Fruit fly (Drosophila melanogaster) whole organism, embryonic: Measurements from ENCODE around the gene CG13449.

ENCODE experiments used
- Adf1 ChIP-seq: fragments of 200-800 bp; sonication (Bioruptor generic); IDR thresholded peaks from 2 replicates; pipeline ENCODE4 v1.3.6; 2022; ENCODE audit warnings: missing biosample characterization, missing genetic modification characterization
- Aef1 ChIP-seq: fragments of 200-800 bp; sonication (Bioruptor generic); IDR thresholded peaks from 3 replicates; pipeline ENCODE4 v1.3.6; 2022; ENCODE audit warnings: missing biosample characterization, missing genetic modification characterization
- Blimp-1 ChIP-seq: fragments of 200-800 bp; sonication (Bioruptor generic); optimal IDR thresholded peaks from 3 replicates; lab custom pipeline; 2018; ENCODE audit warnings: missing biosample characterization, missing genetic modification characterization, mild to moderate bottlenecking, moderate library complexity, missing genetic modification reagents
- CG10209 ChIP-seq: fragments of 200-800 bp; sonication (Bioruptor generic); optimal IDR thresholded peaks from 3 replicates; lab custom pipeline; 2017; ENCODE audit warnings: missing biosample characterization, mild to moderate bottlenecking, missing genetic modification characterization, missing genetic modification reagents
- CG11560 ChIP-seq: fragments of 200-800 bp; sonication (Bioruptor generic); IDR thresholded peaks from 3 replicates; pipeline ENCODE4 v1.3.6; 2022; ENCODE audit warnings: missing biosample characterization, missing genetic modification characterization
- CG11695 ChIP-seq: fragments of 200-800 bp; sonication (Bioruptor generic); IDR thresholded peaks from 3 replicates; pipeline ENCODE4 v1.3.6; 2022; ENCODE audit warnings: missing biosample characterization, missing genetic modification characterization
- CG12155 ChIP-seq: fragments of 200-800 bp; sonication (Bioruptor generic); optimal IDR thresholded peaks from 3 replicates; lab custom pipeline; 2016; ENCODE audit warnings: missing biosample characterization, missing genetic modification characterization
- CG12219 ChIP-seq: fragments of 200-800 bp; sonication (Bioruptor generic); optimal IDR thresholded peaks from 3 replicates; lab custom pipeline; 2018; ENCODE audit warnings: missing biosample characterization, mild to moderate bottlenecking, missing genetic modification characterization
- CG12236 ChIP-seq: fragments of 200-800 bp; sonication (Bioruptor generic); optimal IDR thresholded peaks from 2 replicates; lab custom pipeline; 2016; ENCODE audit warnings: missing biosample characterization, missing genetic modification characterization
- CG13123 ChIP-seq: fragments of 200-800 bp; sonication (Bioruptor generic); optimal IDR thresholded peaks from 2 replicates; lab custom pipeline; 2016; ENCODE audit warnings: missing biosample characterization, missing genetic modification characterization
- CG13287 ChIP-seq: fragments of 200-800 bp; sonication (Bioruptor generic); IDR thresholded peaks from 2 replicates; pipeline ENCODE4 v1.3.6; 2022; ENCODE audit warnings: missing biosample characterization, missing genetic modification characterization; ENCODE audit not compliant: partially characterized antibody
- CG13296 ChIP-seq: fragments of 200-800 bp; sonication (Bioruptor generic); optimal IDR thresholded peaks from 3 replicates; lab custom pipeline; 2018; ENCODE audit warnings: missing biosample characterization, mild to moderate bottlenecking, missing genetic modification characterization
- CG14860 ChIP-seq: fragments of 200-800 bp; sonication (Bioruptor generic); IDR thresholded peaks from 3 replicates; pipeline ENCODE4 v1.3.6; 2022; ENCODE audit warnings: missing biosample characterization, missing genetic modification characterization; ENCODE audit not compliant: partially characterized antibody
- CG15073 ChIP-seq: fragments of 200-800 bp; sonication (Bioruptor generic); optimal IDR thresholded peaks from 2 replicates; lab custom pipeline; 2016; ENCODE audit warnings: missing biosample characterization, missing genetic modification characterization
- CG2875 ChIP-seq: fragments of 200-800 bp; sonication (Bioruptor generic); optimal IDR thresholded peaks from 2 replicates; lab custom pipeline; 2017; ENCODE audit warnings: missing biosample characterization, mild to moderate bottlenecking, missing genetic modification characterization, missing genetic modification reagents
- CG32532 ChIP-seq: fragments of 200-800 bp; sonication (Bioruptor generic); IDR thresholded peaks from 2 replicates; pipeline ENCODE4 v1.3.6; 2022; ENCODE audit warnings: missing biosample characterization, missing genetic modification characterization
- CG32767 ChIP-seq: fragments of 200-800 bp; sonication (Bioruptor generic); IDR thresholded peaks from 2 replicates; pipeline ENCODE4 v1.3.6; 2022; ENCODE audit warnings: missing biosample characterization, missing genetic modification characterization
- CG34376 ChIP-seq: fragments of 200-800 bp; sonication (Bioruptor generic); optimal IDR thresholded peaks from 2 replicates; lab custom pipeline; 2018; ENCODE audit warnings: missing biosample characterization, mild to moderate bottlenecking, missing genetic modification characterization
- CG3847 ChIP-seq: fragments of 200-800 bp; sonication (Bioruptor generic); IDR thresholded peaks from 2 replicates; pipeline ENCODE4 v1.3.6; 2022; ENCODE audit warnings: missing biosample characterization, missing genetic modification characterization
- CG4360 ChIP-seq: fragments of 200-800 bp; sonication (Bioruptor generic); IDR thresholded peaks from 2 replicates; pipeline ENCODE4 v1.3.6; 2022; ENCODE audit warnings: missing biosample characterization, missing genetic modification characterization
- CG5953 ChIP-seq: fragments of 200-800 bp; sonication (Bioruptor generic); IDR thresholded peaks from 2 replicates; pipeline ENCODE4 v1.3.6; 2022; ENCODE audit warnings: missing biosample characterization, missing genetic modification characterization
- CG6854 ChIP-seq: fragments of 200-800 bp; sonication (Bioruptor generic); optimal IDR thresholded peaks from 3 replicates; lab custom pipeline; 2017; ENCODE audit warnings: missing biosample characterization, mild to moderate bottlenecking, missing genetic modification characterization
- CG7839 ChIP-seq: fragments of 200-800 bp; sonication (Bioruptor generic); optimal IDR thresholded peaks from 3 replicates; lab custom pipeline; 2018; ENCODE audit warnings: missing biosample characterization, mild to moderate bottlenecking, missing genetic modification characterization, moderate library complexity
- CG7928 ChIP-seq: fragments of 200-800 bp; sonication (Bioruptor generic); optimal IDR thresholded peaks from 2 replicates; lab custom pipeline; 2017; ENCODE audit warnings: missing biosample characterization, mild to moderate bottlenecking, missing genetic modification characterization
- CG9727 ChIP-seq: fragments of 200-800 bp; sonication (Bioruptor generic); optimal IDR thresholded peaks from 3 replicates; lab custom pipeline; 2017; ENCODE audit warnings: missing biosample characterization, mild to moderate bottlenecking, missing genetic modification characterization
- Fer3 ChIP-seq: fragments of 200-800 bp; sonication (Bioruptor generic); optimal IDR thresholded peaks from 2 replicates; lab custom pipeline; 2018; ENCODE audit warnings: missing biosample characterization, mild to moderate bottlenecking, missing genetic modification characterization, moderate library complexity
- H2.0 ChIP-seq: fragments of 200-800 bp; sonication (Bioruptor generic); IDR thresholded peaks from 2 replicates; pipeline ENCODE4 v1.3.6; 2022; ENCODE audit warnings: missing biosample characterization, missing genetic modification characterization
- HHEX ChIP-seq: fragments of 200-800 bp; sonication (Bioruptor generic); optimal IDR thresholded peaks from 3 replicates; lab custom pipeline; 2017; ENCODE audit warnings: missing biosample characterization, mild to moderate bottlenecking, missing genetic modification characterization, missing genetic modification reagents
- HLH54F ChIP-seq: fragments of 200-800 bp; sonication (Bioruptor generic); optimal IDR thresholded peaks from 3 replicates; lab custom pipeline; 2016; ENCODE audit warnings: missing biosample characterization, missing genetic modification characterization
- Hsf ChIP-seq: fragments of 200-800 bp; sonication (Bioruptor generic); optimal IDR thresholded peaks from 3 replicates; lab custom pipeline; 2016; ENCODE audit warnings: missing biosample characterization, missing genetic modification characterization
- MBD-R2 ChIP-seq: fragments of 200-800 bp; sonication (Bioruptor generic); IDR thresholded peaks from 2 replicates; pipeline ENCODE4 v1.3.6; 2022; ENCODE audit warnings: missing biosample characterization, missing genetic modification characterization
- Mad ChIP-seq: fragments of 200-800 bp; sonication (Bioruptor generic); optimal IDR thresholded peaks from 2 replicates; lab custom pipeline; 2016; ENCODE audit warnings: missing biosample characterization, missing genetic modification characterization
- Max ChIP-seq: fragments of 200-800 bp; sonication (Bioruptor generic); optimal IDR thresholded peaks from 2 replicates; lab custom pipeline; 2016; ENCODE audit warnings: missing biosample characterization, mild to moderate bottlenecking, missing genetic modification characterization
- Mrtf ChIP-seq: fragments of 200-800 bp; sonication (Bioruptor generic); IDR thresholded peaks from 3 replicates; pipeline ENCODE4 v1.3.6; 2022; ENCODE audit warnings: missing biosample characterization, missing genetic modification characterization
- NC2β ChIP-seq: fragments of 200-800 bp; sonication (Bioruptor generic); optimal IDR thresholded peaks from 2 replicates; lab custom pipeline; 2016; ENCODE audit warnings: missing biosample characterization, missing genetic modification characterization
- Nf-YA ChIP-seq: fragments of 200-800 bp; sonication (Bioruptor generic); IDR thresholded peaks from 2 replicates; pipeline ENCODE4 v1.3.6; 2022; ENCODE audit warnings: missing biosample characterization, missing genetic modification characterization
- Side ChIP-seq: fragments of 200-800 bp; sonication (Bioruptor generic); optimal IDR thresholded peaks from 2 replicates; lab custom pipeline; 2016; ENCODE audit warnings: missing biosample characterization, missing genetic modification characterization
- ap ChIP-seq: fragments of 200-800 bp; sonication (Bioruptor generic); IDR thresholded peaks from 2 replicates; pipeline ENCODE4 v1.3.6; 2022; ENCODE audit warnings: missing biosample characterization, missing genetic modification characterization
- bbx ChIP-seq: fragments of 200-800 bp; sonication (Bioruptor generic); IDR thresholded peaks from 2 replicates; pipeline ENCODE4 v1.3.6; 2022; ENCODE audit warnings: missing biosample characterization, missing genetic modification characterization; ENCODE audit not compliant: partially characterized antibody
- disco-r ChIP-seq: fragments of 200-800 bp; sonication (Bioruptor generic); optimal IDR thresholded peaks from 2 replicates; lab custom pipeline; 2016; ENCODE audit warnings: missing biosample characterization, missing genetic modification characterization
- fd96Cb ChIP-seq: fragments of 200-800 bp; sonication (Bioruptor generic); optimal IDR thresholded peaks from 2 replicates; lab custom pipeline; 2018; ENCODE audit warnings: missing biosample characterization, mild to moderate bottlenecking, missing genetic modification characterization, moderate library complexity
- grau ChIP-seq: fragments of 200-800 bp; optimal IDR thresholded peaks from 3 replicates; lab custom pipeline; 2019; ENCODE audit warnings: missing biosample characterization, mild to moderate bottlenecking, missing genetic modification characterization, moderate library complexity
- gt ChIP-seq: fragments of 200-800 bp; sonication (Bioruptor generic); IDR thresholded peaks from 2 replicates; pipeline ENCODE4 v1.3.6; 2022; ENCODE audit warnings: missing biosample characterization, missing genetic modification characterization
- oc ChIP-seq: fragments of 200-800 bp; sonication (Bioruptor generic); optimal IDR thresholded peaks from 2 replicates; lab custom pipeline; 2018; ENCODE audit warnings: missing biosample characterization, mild to moderate bottlenecking, missing genetic modification characterization, moderate library complexity
- ro ChIP-seq: fragments of 200-800 bp; sonication (Bioruptor generic); IDR thresholded peaks from 2 replicates; pipeline ENCODE4 v1.3.6; 2022; ENCODE audit warnings: missing biosample characterization, missing genetic modification characterization
- row ChIP-seq: fragments of 200-800 bp; sonication (Bioruptor generic); IDR thresholded peaks from 3 replicates; pipeline ENCODE4 v1.3.6; 2022; ENCODE audit warnings: missing biosample characterization, missing genetic modification characterization
- sd ChIP-seq: fragments of 200-800 bp; sonication (Bioruptor generic); optimal IDR thresholded peaks from 3 replicates; lab custom pipeline; 2018; ENCODE audit warnings: missing biosample characterization, mild to moderate bottlenecking, missing genetic modification characterization, moderate library complexity
- sisA ChIP-seq: fragments of 200-800 bp; sonication (Bioruptor generic); IDR thresholded peaks from 2 replicates; pipeline ENCODE4 v1.3.6; 2022; ENCODE audit warnings: missing biosample characterization, missing genetic modification characterization
- vvl ChIP-seq: fragments of 200-800 bp; sonication (Bioruptor generic); IDR thresholded peaks from 2 replicates; pipeline ENCODE4 v1.3.6; 2022; ENCODE audit warnings: missing biosample characterization, missing genetic modification characterization

The CG13449 gene

DNA sequence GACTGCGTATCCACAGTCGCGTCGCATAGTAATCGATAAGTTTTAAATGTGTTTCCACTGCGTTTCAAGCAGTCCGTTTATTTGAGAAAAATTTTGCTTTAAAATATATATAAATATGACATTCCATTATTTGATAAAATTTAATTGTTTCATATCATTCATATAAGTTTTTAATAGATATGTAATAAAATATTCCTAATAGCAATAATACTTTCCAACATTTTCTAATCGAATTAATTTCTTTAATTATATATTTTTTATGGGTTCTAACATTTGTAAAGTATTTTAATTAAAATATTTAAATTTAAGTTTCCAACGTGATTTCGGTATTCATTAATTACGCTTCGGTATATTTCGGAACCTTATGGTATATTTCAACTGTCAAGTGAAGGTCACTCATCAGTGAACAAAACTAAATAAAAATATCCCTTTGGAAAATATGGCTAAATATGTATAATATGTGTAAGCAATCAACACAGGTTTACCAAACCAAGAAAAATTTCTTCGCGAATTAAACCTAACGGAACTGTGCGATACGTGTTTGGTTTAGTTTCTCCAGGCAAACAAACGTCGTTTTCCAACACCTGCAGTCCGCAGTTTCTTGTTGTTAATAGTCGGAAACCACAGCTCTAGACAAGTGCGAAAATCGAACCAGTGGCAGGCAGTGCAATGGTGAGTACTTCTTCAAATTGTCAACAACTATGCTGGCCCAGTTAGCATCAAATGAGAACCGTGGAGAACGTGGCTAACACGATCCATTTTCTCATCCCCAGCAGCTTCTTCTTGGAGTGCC is 49.4 kb downstream of the CG13449 start, which contains the start of the genes CG7739 and SCCRO (continued):
- TF ChIP-seq CG34376 (GFP tag; lab: Kevin White, UChicago) (peak; percentile 3), CG3847 (peak; percentile 53), CG32532 (GFP tag; lab: Robert Waterston, UW) (peak; percentile 87), sd (tag; lab: Kevin White, UChicago) (no peak), Adf1 (GFP tag; lab: Robert Waterston, UW) (peak; percentile 47), CG5953 (GFP tag; lab: Robert Waterston, UW) (no peak), MBD-R2 (GFP tag; lab: Robert Waterston, UW) (peak; percentile 77), Max (GFP tag; lab: Kevin White, UChicago) (peak; percentile 18), CG12236 (GFP tag; lab: Kevin White, UChicago) (no peak), CG14860 (0 out of 3 replicates have a peak, but pooled peaks have one; percentile 34), CG13296 (peak; percentile 51), CG7839 (peak; percentile 75), CG2875 (GFP tag; lab: Kevin White, UChicago) (no peak), sisA (GFP tag; lab: Robert Waterston, UW) (peak; percentile 47; the same call in 1 of the 2 replicates), CG32767 (GFP tag; lab: Robert Waterston, UW) (peak; percentile 43; the same call in 1 of the 2 replicates), ro (GFP tag; lab: Robert Waterston, UW) (no peak), Nf-YA (GFP tag; lab: Robert Waterston, UW) (no peak), H2.0 (GFP tag; lab: Robert Waterston, UW) (peak; percentile 81), vvl (GFP tag; lab: Robert Waterston, UW) (peak; percentile 82), CG13123 (GFP tag; lab: Kevin White, UChicago) (no peak), ap (GFP tag; lab: Robert Waterston, UW) (no peak; the same call in 1 of the 2 replicates), CG13287 (peak; percentile 76), Fer3 (peak; percentile 77), CG6854 (GFP tag; lab: Kevin White, UChicago) (no peak), CG12155 (GFP tag; lab: Kevin White, UChicago) (peak; percentile 46), row (peak; percentile 66), CG4360 (GFP tag; lab: Robert Waterston, UW) (peak; percentile 56; the same call in 1 of the 2 replicates), CG10209 (GFP tag; lab: Kevin White, UChicago) (peak; percentile 45), CG7928 (GFP tag; lab: Kevin White, UChicago) (no peak), HHEX (no peak), Mrtf (no peak), Hsf (GFP tag; lab: Kevin White, UChicago) (peak; percentile 0), gt (no peak), Aef1 (GFP tag; lab: Robert Waterston, UW) (peak; percentile 66), CG11560 (tag; lab: Robert Waterston, UW) (no peak; the same call in 2 of the 3 replicates), Blimp-1 (GFP tag; lab: Kevin White, UChicago) (no peak), disco-r (GFP tag; lab: Kevin White, UChicago) (no peak), Side (peak; percentile 11), Mad (GFP tag; lab: Kevin White, UChicago) (peak; percentile 42), NC2β (GFP tag; lab: Kevin White, UChicago) (peak; percentile 32), fd96Cb (tag; lab: Kevin White, UChicago) (peak; percentile 33), bbx (GFP tag; lab: Robert Waterston, UW) (peak; percentile 50; the same call in 1 of the 2 replicates), CG11695 (GFP tag; lab: Robert Waterston, UW) (peak; percentile 75), grau (peak; percentile 69), CG12219 (GFP tag; lab: Kevin White, UChicago) (no peak), CG9727 (GFP tag; lab: Kevin White, UChicago) (peak; percentile 60), oc (tag; lab: Kevin White, UChicago) (no peak), CG15073 (peak; percentile 96), HLH54F (no peak)
